Worm (Caenorhabditis elegans): ENCODE results near the gene T06D4.1.

Gene T06D4.1

DNA sequence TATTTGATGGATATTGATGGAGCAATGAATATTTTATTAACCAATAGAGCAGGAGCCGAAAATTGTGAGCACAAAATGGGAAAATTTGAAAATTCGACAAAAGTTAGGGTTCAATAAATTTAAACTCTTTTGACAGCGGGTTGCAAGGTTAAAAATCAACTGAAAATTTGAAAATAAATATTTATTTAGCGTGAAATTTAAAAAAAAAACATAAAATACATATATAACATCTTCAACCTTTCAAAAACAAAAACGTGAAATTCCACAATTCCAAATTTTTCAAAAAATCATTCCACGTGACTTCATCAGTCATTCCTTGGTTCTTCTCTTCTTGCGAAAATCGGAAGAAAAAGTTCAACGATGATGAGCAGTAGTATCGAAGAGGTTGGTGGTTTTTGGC, 47.8 kb downstream of the T06D4.1 start, which contains the start of gene C16C8.18:
Gene C16C8.18 (plus strand): TSS at position 301 of the 400 bp plus-strand sequence.
- TF ChIP-seq hlh-1 (tag; optimal IDR thresholded peaks at IDR 0.05), result no peak
